Fruit fly (Drosophila melanogaster) whole organism, embryonic: ENCODE data around the gene Gfat2.

Experiments
- Abd-B ChIP-seq: fragments of 200-800 bp; sonication (Bioruptor generic); optimal IDR thresholded peaks from 2 replicates; lab custom pipeline; 2018; ENCODE audit warnings: missing biosample characterization, mild to moderate bottlenecking, missing genetic modification characterization, moderate library complexity
- B-H2 ChIP-seq: fragments of 200-800 bp; sonication (Bioruptor generic); optimal IDR thresholded peaks from 2 replicates; lab custom pipeline; 2018; ENCODE audit warnings: missing biosample characterization, mild to moderate bottlenecking, missing genetic modification characterization
- BEAF-32 ChIP-seq: fragments of 200-800 bp; sonication (Bioruptor generic); optimal IDR thresholded peaks from 3 replicates; lab custom pipeline; 2017; ENCODE audit warnings: missing biosample characterization, missing genetic modification characterization, mild to moderate bottlenecking, moderate library complexity, missing genetic modification reagents
- Bgb ChIP-seq: fragments of 200-800 bp; sonication (Bioruptor generic); IDR thresholded peaks from 2 replicates; pipeline ENCODE4 v1.3.6; 2022; ENCODE audit warnings: missing biosample characterization, missing genetic modification characterization; ENCODE audit not compliant: partially characterized antibody
- CG11398 ChIP-seq: fragments of 200-800 bp; sonication (Bioruptor generic); optimal IDR thresholded peaks from 2 replicates; lab custom pipeline; 2016; ENCODE audit warnings: missing biosample characterization, missing genetic modification characterization
- CG15011 ChIP-seq: fragments of 200-800 bp; sonication (Bioruptor generic); optimal IDR thresholded peaks from 3 replicates; lab custom pipeline; 2018; ENCODE audit warnings: missing biosample characterization, mild to moderate bottlenecking, missing genetic modification characterization
- CG17385 ChIP-seq: fragments of 200-800 bp; sonication (Bioruptor generic); optimal IDR thresholded peaks from 3 replicates; lab custom pipeline; 2018; ENCODE audit warnings: missing biosample characterization, mild to moderate bottlenecking, missing genetic modification characterization
- CG1792 ChIP-seq: fragments of 200-800 bp; sonication (Bioruptor generic); optimal IDR thresholded peaks from 2 replicates; lab custom pipeline; 2016; ENCODE audit warnings: missing biosample characterization, missing genetic modification characterization
- CG2202 ChIP-seq: fragments of 200-800 bp; sonication (Bioruptor generic); optimal IDR thresholded peaks from 2 replicates; lab custom pipeline; 2018; ENCODE audit warnings: missing biosample characterization, mild to moderate bottlenecking, missing genetic modification characterization
- CG2678 ChIP-seq: fragments of 200-800 bp; sonication (Bioruptor generic); optimal IDR thresholded peaks from 3 replicates; lab custom pipeline; 2019; ENCODE audit warnings: missing biosample characterization, mild to moderate bottlenecking, missing genetic modification characterization, moderate library complexity
- CG31365 ChIP-seq: fragments of 200-800 bp; sonication (Bioruptor generic); optimal IDR thresholded peaks from 2 replicates; lab custom pipeline; 2018; ENCODE audit warnings: missing biosample characterization, mild to moderate bottlenecking, missing genetic modification characterization
- CG31388 ChIP-seq: fragments of 200-800 bp; sonication (Bioruptor generic); optimal IDR thresholded peaks from 2 replicates; lab custom pipeline; 2016; ENCODE audit warnings: missing biosample characterization, missing genetic modification characterization
- CG34376 ChIP-seq: fragments of 200-800 bp; sonication (Bioruptor generic); optimal IDR thresholded peaks from 2 replicates; lab custom pipeline; 2018; ENCODE audit warnings: missing biosample characterization, mild to moderate bottlenecking, missing genetic modification characterization
- CG3838 ChIP-seq: fragments of 200-800 bp; sonication (Bioruptor generic); optimal IDR thresholded peaks from 3 replicates; lab custom pipeline; 2016; ENCODE audit warnings: missing biosample characterization, missing genetic modification characterization
- CG4360 ChIP-seq: fragments of 200-800 bp; sonication (Bioruptor generic); IDR thresholded peaks from 2 replicates; pipeline ENCODE4 v1.3.6; 2022; ENCODE audit warnings: missing biosample characterization, missing genetic modification characterization
- CG43689 ChIP-seq: fragments of 200-800 bp; sonication (Bioruptor generic); IDR thresholded peaks from 2 replicates; pipeline ENCODE4 v1.3.6; 2022; ENCODE audit warnings: missing biosample characterization, missing genetic modification characterization
- CG6683 ChIP-seq: fragments of 200-800 bp; sonication (Bioruptor generic); optimal IDR thresholded peaks from 2 replicates; lab custom pipeline; 2017; ENCODE audit warnings: missing biosample characterization, mild to moderate bottlenecking, missing genetic modification characterization, missing genetic modification reagents
- CG6813 ChIP-seq: fragments of 200-800 bp; sonication (Bioruptor generic); optimal IDR thresholded peaks from 2 replicates; lab custom pipeline; 2017; ENCODE audit warnings: missing biosample characterization, missing genetic modification characterization, mild to moderate bottlenecking, moderate library complexity, missing genetic modification reagents
- CG8089 ChIP-seq: fragments of 200-800 bp; sonication (Bioruptor generic); optimal IDR thresholded peaks from 3 replicates; lab custom pipeline; 2016; ENCODE audit warnings: missing biosample characterization, missing genetic modification characterization
- CG9817 ChIP-seq: fragments of 200-800 bp; sonication (Bioruptor generic); optimal IDR thresholded peaks from 2 replicates; lab custom pipeline; 2018; ENCODE audit warnings: missing biosample characterization, mild to moderate bottlenecking, missing genetic modification characterization, moderate library complexity
- Dp ChIP-seq: fragments of 200-800 bp; sonication (Bioruptor generic); optimal IDR thresholded peaks from 2 replicates; lab custom pipeline; 2018; ENCODE audit warnings: missing biosample characterization, mild to moderate bottlenecking, missing genetic modification characterization, moderate library complexity
- Med ChIP-seq: fragments of 200-800 bp; sonication (Bioruptor generic); peaks from one replicate; lab custom pipeline; 2016; ENCODE audit warnings: missing biosample characterization, missing genetic modification characterization, mild to moderate bottlenecking, inconsistent platforms, moderate library complexity
- NK7.1 ChIP-seq: fragments of 200-800 bp; sonication (Bioruptor generic); optimal IDR thresholded peaks from 3 replicates; lab custom pipeline; 2016; ENCODE audit warnings: missing biosample characterization, missing genetic modification characterization
- Nf-YA ChIP-seq: fragments of 200-800 bp; sonication (Bioruptor generic); IDR thresholded peaks from 2 replicates; pipeline ENCODE4 v1.3.6; 2022; ENCODE audit warnings: missing biosample characterization, missing genetic modification characterization
- Rx ChIP-seq: fragments of 200-800 bp; sonication (Bioruptor generic); IDR thresholded peaks from 2 replicates; pipeline ENCODE4 v1.3.6; 2022; ENCODE audit warnings: missing biosample characterization, missing genetic modification characterization
- Sox100B ChIP-seq: fragments of 200-800 bp; sonication (Bioruptor generic); optimal IDR thresholded peaks from 3 replicates; lab custom pipeline; 2018; ENCODE audit warnings: missing biosample characterization, mild to moderate bottlenecking, missing genetic modification characterization
- Sry-δ ChIP-seq: fragments of 200-800 bp; sonication (Bioruptor generic); optimal IDR thresholded peaks from 2 replicates; lab custom pipeline; 2016; ENCODE audit warnings: missing biosample characterization, missing genetic modification characterization
- bowl ChIP-seq: fragments of 200-800 bp; sonication (Bioruptor generic); IDR thresholded peaks from 2 replicates; pipeline ENCODE4 v1.3.6; 2022; ENCODE audit warnings: missing biosample characterization, missing genetic modification characterization
- br ChIP-seq: fragments of >200 bp; optimal IDR thresholded peaks from 2 replicates; lab custom pipeline; 2017
- cato ChIP-seq: fragments of 200-800 bp; sonication (Bioruptor generic); optimal IDR thresholded peaks from 2 replicates; lab custom pipeline; 2016; ENCODE audit warnings: missing biosample characterization, missing genetic modification characterization, borderline replicate concordance
- chn ChIP-seq: fragments of 200-800 bp; sonication (Bioruptor generic); optimal IDR thresholded peaks from 2 replicates; lab custom pipeline; 2016; ENCODE audit warnings: missing biosample characterization, missing genetic modification characterization
- croc ChIP-seq: fragments of 200-800 bp; sonication (Bioruptor generic); conservative IDR thresholded peaks from 3 replicates; pipeline ENCODE4 v1.3.6; 2022; ENCODE audit warnings: missing biosample characterization, missing genetic modification characterization
- exex ChIP-seq: fragments of 200-800 bp; sonication (Bioruptor generic); optimal IDR thresholded peaks from 4 replicates; lab custom pipeline; 2018; ENCODE audit warnings: missing biosample characterization, mild to moderate bottlenecking, missing genetic modification characterization, moderate library complexity
- fd102C ChIP-seq: fragments of 200-800 bp; sonication (Bioruptor generic); optimal IDR thresholded peaks from 2 replicates; lab custom pipeline; 2018; ENCODE audit warnings: missing biosample characterization, mild to moderate bottlenecking, missing genetic modification characterization, moderate library complexity
- gro ChIP-seq: fragments of 200-800 bp; sonication (Bioruptor generic); optimal IDR thresholded peaks from 2 replicates; lab custom pipeline; 2016; ENCODE audit warnings: missing biosample characterization, missing genetic modification characterization
- hth ChIP-seq: fragments of >200 bp; optimal IDR thresholded peaks from 2 replicates; lab custom pipeline; 2017; ENCODE audit warnings: inconsistent platforms
- kni ChIP-seq: fragments of 200-800 bp; sonication (Bioruptor generic); optimal IDR thresholded peaks from 3 replicates; lab custom pipeline; 2017; ENCODE audit warnings: mild to moderate bottlenecking, missing biosample characterization, missing genetic modification reagents, missing genetic modification characterization
- knrl ChIP-seq: fragments of 200-800 bp; sonication (Bioruptor generic); IDR thresholded peaks from 3 replicates; pipeline ENCODE4 v1.3.6; 2022; ENCODE audit warnings: missing biosample characterization, missing genetic modification characterization; ENCODE audit not compliant: partially characterized antibody
- mirr ChIP-seq: fragments of 200-800 bp; sonication (Bioruptor generic); optimal IDR thresholded peaks from 3 replicates; lab custom pipeline; 2018; ENCODE audit warnings: missing biosample characterization, mild to moderate bottlenecking, missing genetic modification characterization
- pan ChIP-seq, 4 experiments: fragments of >200 bp in 3 of 4; fragments of 200-800 bp in 1 of 4; sonication (Bioruptor generic) in 1 of 4; optimal IDR thresholded peaks in 3 of 4; IDR thresholded peaks in 1 of 4; 2 replicates each; pipeline versions ENCODE4 v1.3.6 to Lab custom; 2017 to 2022; ENCODE audit warnings: missing biosample characterization in 2 of 4, missing genetic modification characterization in 2 of 4, mixed read lengths in 1 of 4
- run ChIP-seq: fragments of 200-800 bp; sonication (Bioruptor generic); optimal IDR thresholded peaks from 3 replicates; lab custom pipeline; 2018; ENCODE audit warnings: missing biosample characterization, mild to moderate bottlenecking, missing genetic modification characterization
- sens ChIP-seq: fragments of 200-800 bp; sonication (Bioruptor generic); peaks from one replicate; lab custom pipeline; 2016; ENCODE audit warnings: missing biosample characterization, missing genetic modification characterization
- slbo ChIP-seq: fragments of 200-800 bp; sonication (Bioruptor generic); IDR thresholded peaks from 2 replicates; pipeline ENCODE4 v1.3.6; 2022; ENCODE audit warnings: missing biosample characterization, missing genetic modification characterization
- sna ChIP-seq: fragments of 200-800 bp; sonication (Bioruptor generic); IDR thresholded peaks from 2 replicates; pipeline ENCODE4 v1.3.6; 2022; ENCODE audit warnings: missing biosample characterization, missing genetic modification characterization; ENCODE audit not compliant: partially characterized antibody
- ssp ChIP-seq: fragments of 200-800 bp; sonication (Bioruptor generic); IDR thresholded peaks from 2 replicates; pipeline ENCODE4 v1.3.6; 2022; ENCODE audit warnings: missing biosample characterization, missing genetic modification characterization
- tup ChIP-seq: fragments of 200-800 bp; sonication (Bioruptor generic); optimal IDR thresholded peaks from 2 replicates; lab custom pipeline; 2016; ENCODE audit warnings: missing biosample characterization, mild to moderate bottlenecking, missing genetic modification characterization, moderate library complexity
- unpg ChIP-seq: fragments of 200-800 bp; sonication (Bioruptor generic); optimal IDR thresholded peaks from 3 replicates; lab custom pipeline; 2018; ENCODE audit warnings: missing biosample characterization, mild to moderate bottlenecking, missing genetic modification characterization, moderate library complexity
- wor ChIP-seq: fragments of 200-800 bp; sonication (Bioruptor generic); IDR thresholded peaks from 2 replicates; pipeline ENCODE4 v1.3.6; 2022; ENCODE audit warnings: missing biosample characterization, missing genetic modification characterization

Gfat2 gene

DNA sequence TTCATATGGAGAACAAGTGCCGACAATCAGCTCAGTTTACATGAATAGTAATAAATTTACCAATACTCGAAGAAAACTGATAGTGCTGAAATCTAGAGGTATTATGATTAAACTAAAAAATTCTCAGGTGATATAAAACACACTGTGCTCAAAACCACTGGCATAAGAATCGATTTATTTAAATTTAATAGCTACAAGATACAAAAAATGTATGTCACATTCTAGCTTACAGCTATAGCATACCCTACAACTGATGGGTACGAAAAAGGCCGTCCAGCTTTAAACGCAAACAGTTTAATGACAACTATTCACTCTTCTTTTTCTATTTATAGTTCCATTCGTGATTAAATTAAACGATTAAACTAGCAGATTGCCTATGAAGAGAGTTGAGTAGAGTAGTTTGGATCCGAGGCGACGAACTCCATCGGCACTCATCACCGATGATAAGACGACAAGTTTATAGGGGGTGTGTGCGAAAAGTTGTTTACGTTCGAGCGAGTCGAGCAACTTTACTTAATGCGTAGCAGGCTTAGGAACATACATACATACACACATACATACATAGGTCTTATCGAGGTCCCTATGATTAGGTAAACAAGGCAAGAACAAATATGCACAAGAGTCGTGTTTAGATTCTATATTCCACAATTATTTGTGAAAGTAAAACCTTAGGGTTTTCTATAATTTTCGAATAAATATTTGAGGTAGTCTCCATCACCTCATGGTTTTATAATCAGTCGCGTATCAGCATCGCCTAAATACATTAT is 10.6 kb downstream of the Gfat2 start (continued):
- peak; percentile 74 for TF ChIP-seq CG8089 (GFP tag; lab: Kevin White, UChicago)
- TF ChIP-seq unpg = peak; percentile 55
- peak; percentile 93 for TF ChIP-seq Med
- peak; percentile 94 for TF ChIP-seq CG1792
- TF ChIP-seq CG31388 (GFP tag; lab: Kevin White, UChicago) = peak; percentile 11
- TF ChIP-seq fd102C (GFP tag; lab: Kevin White, UChicago) = peak; percentile 81
- no peak for TF ChIP-seq BEAF-32 (GFP tag; lab: Kevin White, UChicago)
- peak; percentile 89 for TF ChIP-seq slbo (GFP tag; lab: Robert Waterston, UW)
- TF ChIP-seq sna (GFP tag; lab: Robert Waterston, UW) = no peak
- peak; percentile 52 for TF ChIP-seq Sry-δ (GFP tag; lab: Kevin White, UChicago)
- no peak for TF ChIP-seq br
- no peak for TF ChIP-seq run
- no peak for TF ChIP-seq knrl (GFP tag; lab: Robert Waterston, UW)
- TF ChIP-seq hth (lab: Kevin White, UChicago) = no peak
- TF ChIP-seq tup = peak; percentile 78
- TF ChIP-seq CG11398 = peak; percentile 82
- peak; percentile 88 for TF ChIP-seq CG6813
- TF ChIP-seq pan (optimal IDR thresholded peaks at IDR 0.05; lab: Kevin White, UChicago) = no peak
- peak in 1 of 2 experiments; percentile 75 for TF ChIP-seq pan (GFP tag; optimal IDR thresholded peaks at IDR 0.05 in 1 of 2, IDR thresholded peaks at IDR 0.05 in 1 of 2)
- peak; percentile 71 for TF ChIP-seq CG2678 (tag; lab: Kevin White, UChicago)
- peak; percentile 42 for TF ChIP-seq cato (GFP tag; lab: Kevin White, UChicago)
- TF ChIP-seq mirr (GFP tag; lab: Kevin White, UChicago) = peak; percentile 16
- TF ChIP-seq kni (GFP tag; lab: Kevin White, UChicago) = peak; percentile 70
- TF ChIP-seq Sox100B (GFP tag; lab: Kevin White, UChicago) = peak; percentile 73
- 0 out of 2 replicates have a peak, but pooled peaks have one; percentile 42 for TF ChIP-seq wor (GFP tag; lab: Robert Waterston, UW)
- peak; percentile 74 for TF ChIP-seq gro (GFP tag; lab: Kevin White, UChicago)
- peak; percentile 83 for TF ChIP-seq CG3838
- TF ChIP-seq ssp (GFP tag; lab: Robert Waterston, UW) = peak; percentile 15; the same call in 1 of the 2 replicates
- peak; percentile 98 for TF ChIP-seq sens (GFP tag; lab: Kevin White, UChicago)
- TF ChIP-seq exex (tag; lab: Kevin White, UChicago) = peak; percentile 67
- peak; percentile 10 for TF ChIP-seq NK7.1 (GFP tag; lab: Kevin White, UChicago)
- TF ChIP-seq Nf-YA (GFP tag; lab: Robert Waterston, UW) = peak; percentile 68; the same call in 1 of the 2 replicates
- TF ChIP-seq chn (GFP tag; lab: Kevin White, UChicago) = no peak
- peak; percentile 19 for TF ChIP-seq CG6683
- TF ChIP-seq CG43689 (GFP tag; lab: Robert Waterston, UW) = 0 out of 2 replicates have a peak, but pooled peaks have one; percentile 28
- peak; percentile 29 for TF ChIP-seq Abd-B (GFP tag; lab: Kevin White, UChicago)
- TF ChIP-seq CG34376 (GFP tag; lab: Kevin White, UChicago) = peak; percentile 68
- peak; percentile 71 for TF ChIP-seq CG4360 (GFP tag; lab: Robert Waterston, UW)
- no peak for TF ChIP-seq Dp
- peak; percentile 57 for TF ChIP-seq CG9817 (tag; lab: Kevin White, UChicago)
- peak; percentile 62 for TF ChIP-seq Rx (GFP tag; lab: Robert Waterston, UW)
- peak; percentile 5 for TF ChIP-seq CG31365 (tag; lab: Kevin White, UChicago)
- TF ChIP-seq CG15011 (GFP tag; lab: Kevin White, UChicago) = peak; percentile 81
- TF ChIP-seq bowl (GFP tag; lab: Robert Waterston, UW) = peak; percentile 32; the same call in 1 of the 2 replicates
- no peak for TF ChIP-seq Bgb
- peak; percentile 49 for TF ChIP-seq B-H2 (GFP tag; lab: Kevin White, UChicago)
- TF ChIP-seq croc (GFP tag; lab: Robert Waterston, UW) = peak; percentile 12; the same call in 1 of the 3 replicates
- peak; percentile 86 for TF ChIP-seq CG2202 (tag; lab: Kevin White, UChicago)
- TF ChIP-seq CG17385 (GFP tag; lab: Kevin White, UChicago) = peak; percentile 61
